Worm (Caenorhabditis elegans) whole organism, young adult: ENCODE data around the gene ZK1320.7.

ENCODE experiments used
- C17E4.6 ChIP-seq: fragments of 200-800 bp; sonication (Bioruptor generic); IDR thresholded peaks from 2 replicates; pipeline ENCODE4 v1.3.6; 2022; ENCODE audit warnings: missing genetic modification reagents, missing genetic modification characterization, missing compliant biosample characterization
- F49E8.2 ChIP-seq: sonication (generic microtip); optimal IDR thresholded peaks from 3 replicates; lab custom pipeline; 2017; ENCODE audit warnings: missing genetic modification characterization, mild to moderate bottlenecking, missing compliant biosample characterization, antibody characterized with exemption, moderate library complexity; ENCODE audit not compliant: insufficient read depth
- F55B11.4 ChIP-seq: sonication (generic microtip); optimal IDR thresholded peaks from 2 replicates; lab custom pipeline; 2016; ENCODE audit warnings: missing compliant biosample characterization, missing genetic modification characterization, borderline replicate concordance; ENCODE audit not compliant: insufficient read depth
- T07F8.4 ChIP-seq: sonication (generic microtip); optimal IDR thresholded peaks from 2 replicates; lab custom pipeline; 2016; ENCODE audit warnings: mild to moderate bottlenecking, missing genetic modification characterization, moderate library complexity, missing compliant biosample characterization
- T26A5.8 ChIP-seq: sonication (generic microtip); optimal IDR thresholded peaks from 2 replicates; lab custom pipeline; 2016; ENCODE audit warnings: missing genetic modification characterization, missing compliant biosample characterization
- Y56A3A.18 ChIP-seq: fragments of 200-800 bp; sonication (Bioruptor generic); IDR thresholded peaks from 2 replicates; pipeline ENCODE4 v1.3.6; 2022; ENCODE audit warnings: missing genetic modification reagents, missing genetic modification characterization, missing compliant biosample characterization
- Y67H2A.10 ChIP-seq: fragments of 200-800 bp; sonication (Bioruptor generic); conservative IDR thresholded peaks from 2 replicates; pipeline ENCODE4 v1.3.6; 2022; ENCODE audit warnings: missing genetic modification reagents, missing genetic modification characterization, missing compliant biosample characterization
- atf-7 ChIP-seq: sonication (generic microtip); optimal IDR thresholded peaks from 2 replicates; lab custom pipeline; 2017; ENCODE audit warnings: mild to moderate bottlenecking, missing genetic modification characterization, missing compliant biosample characterization
- athp-1 ChIP-seq: sonication (generic microtip); optimal IDR thresholded peaks from 2 replicates; lab custom pipeline; 2017; ENCODE audit warnings: mild to moderate bottlenecking, missing genetic modification characterization, missing compliant biosample characterization
- ceh-58 ChIP-seq: fragments of 200-800 bp; sonication (Bioruptor generic); IDR thresholded peaks from 2 replicates; pipeline ENCODE4 v1.3.6; 2022; ENCODE audit warnings: missing genetic modification characterization, missing compliant biosample characterization
- dox-1 ChIP-seq: fragments of 200-800 bp; sonication (Bioruptor generic); IDR thresholded peaks from 2 replicates; pipeline ENCODE4 v1.3.6; 2022; ENCODE audit warnings: missing genetic modification reagents, missing genetic modification characterization, missing compliant biosample characterization
- ets-4 ChIP-seq: fragments of 200-800 bp; sonication (Bioruptor generic); optimal IDR thresholded peaks from 2 replicates; lab custom pipeline; 2018; ENCODE audit warnings: mild to moderate bottlenecking, missing genetic modification characterization, missing compliant biosample characterization
- gei-17 ChIP-seq: fragments of 200-800 bp; sonication (Bioruptor generic); optimal IDR thresholded peaks from 2 replicates; lab custom pipeline; 2018; ENCODE audit warnings: mild to moderate bottlenecking, missing genetic modification characterization, missing compliant biosample characterization
- let-526 ChIP-seq: fragments of 200-800 bp; sonication (Bioruptor generic); IDR thresholded peaks from 2 replicates; pipeline ENCODE4 v1.3.6; 2022; ENCODE audit warnings: missing genetic modification reagents, missing genetic modification characterization, missing compliant biosample characterization
- let-607 ChIP-seq, 2 experiments: fragments of 200-800 bp in 1 of 2; sonication (Bioruptor generic) in 1 of 2; sonication (generic microtip) in 1 of 2; optimal IDR thresholded peaks; 2 replicates each; lab custom pipeline; 2016 to 2018; ENCODE audit warnings: mild to moderate bottlenecking in 2 of 2, missing compliant biosample characterization in 2 of 2, missing genetic modification characterization in 2 of 2, moderate library complexity in 2 of 2, missing genotype in 1 of 2
- lin-54 ChIP-seq: fragments of 200-800 bp; sonication (Bioruptor generic); optimal IDR thresholded peaks from 2 replicates; lab custom pipeline; 2018; ENCODE audit warnings: mild to moderate bottlenecking, missing genetic modification characterization, missing compliant biosample characterization
- lsy-27 ChIP-seq: sonication (generic microtip); optimal IDR thresholded peaks from 2 replicates; lab custom pipeline; 2017; ENCODE audit warnings: missing genetic modification characterization, mild to moderate bottlenecking, missing compliant biosample characterization, antibody characterized with exemption, missing genotype, borderline replicate concordance; ENCODE audit not compliant: insufficient read depth
- madf-6 ChIP-seq: fragments of 200-800 bp; sonication (Bioruptor generic); IDR thresholded peaks from 2 replicates; pipeline ENCODE4 v1.3.6; 2022; ENCODE audit warnings: missing genetic modification reagents, missing genetic modification characterization, missing compliant biosample characterization
- madf-8 ChIP-seq: fragments of 200-800 bp; sonication (Bioruptor generic); conservative IDR thresholded peaks from 2 replicates; pipeline ENCODE4 v1.3.6; 2022; ENCODE audit warnings: missing genetic modification reagents, missing genetic modification characterization, missing compliant biosample characterization
- nhr-120 ChIP-seq: fragments of 200-800 bp; sonication (Bioruptor generic); IDR thresholded peaks from 2 replicates; pipeline ENCODE4 v1.3.6; 2022; ENCODE audit warnings: missing genetic modification characterization, missing compliant biosample characterization
- nhr-27 ChIP-seq: fragments of 200-800 bp; sonication (Bioruptor generic); optimal IDR thresholded peaks from 2 replicates; lab custom pipeline; 2018; ENCODE audit warnings: mild to moderate bottlenecking, missing genetic modification characterization, moderate library complexity, missing compliant biosample characterization
- nhr-80 ChIP-seq: sonication (generic microtip); optimal IDR thresholded peaks from 2 replicates; lab custom pipeline; 2016; ENCODE audit warnings: missing genetic modification characterization, missing compliant biosample characterization
- nhr-90 ChIP-seq: sonication (generic microtip); optimal IDR thresholded peaks from 2 replicates; lab custom pipeline; 2016; ENCODE audit warnings: missing genotype, mild to moderate bottlenecking, missing genetic modification characterization, missing compliant biosample characterization
- rec-8 ChIP-seq, 2 experiments: sonication (generic microtip); optimal IDR thresholded peaks; 2 replicates each; lab custom pipeline; 2016; ENCODE audit warnings: mild to moderate bottlenecking in 2 of 2, missing genetic modification characterization in 2 of 2, missing genetic modification reagents in 2 of 2, missing genotype in 2 of 2, missing biosample characterization in 1 of 2, missing compliant biosample characterization in 1 of 2, moderate library complexity in 1 of 2
- repo-1 ChIP-seq: sonication (generic microtip); optimal IDR thresholded peaks from 2 replicates; lab custom pipeline; 2017; ENCODE audit warnings: mild to moderate bottlenecking, missing genetic modification characterization, missing compliant biosample characterization
- sdz-38 ChIP-seq: sonication (generic microtip); optimal IDR thresholded peaks from 2 replicates; lab custom pipeline; 2016; ENCODE audit warnings: missing genotype, missing genetic modification characterization, missing compliant biosample characterization
- sea-2 ChIP-seq: fragments of 200-800 bp; sonication (Bioruptor generic); IDR thresholded peaks from 2 replicates; pipeline ENCODE4 v1.3.6; 2022; ENCODE audit warnings: missing genetic modification characterization, missing compliant biosample characterization
- snpc-1.3 ChIP-seq: sonication (generic microtip); optimal IDR thresholded peaks from 2 replicates; lab custom pipeline; 2017; ENCODE audit warnings: missing genetic modification characterization, mild to moderate bottlenecking, missing compliant biosample characterization, antibody characterized with exemption, moderate library complexity, missing genotype, missing genetic modification reagents; ENCODE audit not compliant: insufficient read depth
- snpc-4 ChIP-seq, 5 experiments: fragments of 150-350 bp in 1 of 5; sonication (generic microtip) in 4 of 5; optimal IDR thresholded peaks; 2 replicates each; lab custom pipeline; 2014 to 2018; ENCODE audit warnings: missing genetic modification characterization in 5 of 5, missing biosample characterization in 3 of 5, antibody characterized with exemption in 2 of 5, mild to moderate bottlenecking in 2 of 5, missing compliant biosample characterization in 2 of 5, missing genotype in 2 of 5, moderate library complexity in 2 of 5, missing genetic modification reagents in 1 of 5
- somi-1 ChIP-seq: fragments of 200-800 bp; sonication (Bioruptor generic); optimal IDR thresholded peaks from 2 replicates; lab custom pipeline; 2018; ENCODE audit warnings: mild to moderate bottlenecking, missing genetic modification characterization, missing compliant biosample characterization
- sptf-2 ChIP-seq: fragments of 200-800 bp; sonication (Bioruptor generic); optimal IDR thresholded peaks from 2 replicates; lab custom pipeline; 2018; ENCODE audit warnings: mild to moderate bottlenecking, missing genetic modification characterization, missing compliant biosample characterization
- zfh-2 ChIP-seq: fragments of 200-800 bp; sonication (Bioruptor generic); conservative IDR thresholded peaks from 2 replicates; pipeline ENCODE4 v1.3.6; 2022; ENCODE audit warnings: missing genetic modification reagents, missing genetic modification characterization, missing compliant biosample characterization

ZK1320.7 gene

DNA sequence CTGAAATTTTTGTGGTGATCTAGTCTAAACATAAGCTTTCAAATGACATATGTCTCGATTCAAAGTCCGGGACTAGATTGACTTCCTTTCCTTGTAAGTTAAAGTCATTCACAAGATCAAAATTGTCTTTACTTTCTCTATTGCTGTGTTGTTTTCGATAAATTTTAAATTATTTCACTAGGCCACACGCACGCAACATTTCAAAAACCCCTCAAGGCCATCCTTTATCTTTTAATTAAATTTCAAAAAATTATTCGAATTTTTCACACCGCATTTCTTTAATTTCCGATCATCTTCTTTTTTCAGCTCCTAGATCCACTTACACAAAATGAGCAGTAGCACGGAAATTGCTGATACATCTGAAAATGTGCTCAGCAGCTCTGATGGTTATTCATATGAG is 35.1 kb upstream of the ZK1320.7 start, which contains the start of gene ZK1307.7:
TSS of gene ZK1307.7 (plus strand) at position 301 of the 400 bp plus-strand sequence.
- TF ChIP-seq ets-4 (GFP tag; lab: Kevin White, UChicago): no peak
- TF ChIP-seq zfh-2: no peak
- TF ChIP-seq T26A5.8 (tag; lab: Kevin White, UChicago): no peak
- no peak for TF ChIP-seq dox-1 (GFP tag; lab: Robert Waterston, UW)
- no peak for TF ChIP-seq Y67H2A.10
- TF ChIP-seq sdz-38 (tag; lab: Kevin White, UChicago): no peak
- TF ChIP-seq ceh-58 (GFP tag; lab: Robert Waterston, UW): no peak
- no peak for TF ChIP-seq somi-1 (GFP tag; lab: Kevin White, UChicago)
- no peak for TF ChIP-seq sea-2 (GFP tag; lab: Robert Waterston, UW)
- no peak for TF ChIP-seq athp-1 (tag; lab: Kevin White, UChicago)
- no peak for TF ChIP-seq nhr-120 (GFP tag; lab: Robert Waterston, UW)
- no peak for TF ChIP-seq let-526 (GFP tag; lab: Robert Waterston, UW)
- no peak for TF ChIP-seq lsy-27 (tag; lab: Kevin White, UChicago)
- no peak for TF ChIP-seq atf-7
- no peak for TF ChIP-seq madf-8
- TF ChIP-seq F55B11.4 (tag; lab: Kevin White, UChicago): no peak

DNA sequence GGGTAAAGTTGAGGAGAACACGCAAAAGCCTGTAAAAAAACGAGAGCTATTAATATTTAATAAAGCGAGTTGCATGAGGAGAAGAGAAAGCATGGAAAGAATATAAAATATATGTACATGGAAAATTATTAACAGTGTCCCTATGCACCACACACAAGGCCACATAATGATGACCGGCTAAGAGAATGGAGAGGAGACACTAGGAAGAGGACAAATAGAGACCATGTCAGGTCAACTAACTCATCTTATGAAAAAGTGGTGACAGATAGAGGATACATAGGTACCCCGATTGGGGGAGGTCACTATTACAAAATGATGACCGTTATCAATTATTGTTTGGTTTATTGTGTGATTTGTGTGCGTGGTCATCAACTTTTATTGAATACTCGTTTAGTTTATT is 27.0 kb upstream of the ZK1320.7 start, which contains the start of gene fzr-1:
TSS of gene fzr-1 (minus strand) at position 29 of the 400 bp plus-strand sequence.
- TF ChIP-seq zfh-2: no peak
- TF ChIP-seq rec-8 (tag; optimal IDR thresholded peaks at IDR 0.05; lab: Kevin White, UChicago): no peak
- TF ChIP-seq C17E4.6 (GFP tag; lab: Robert Waterston, UW): no peak
- no peak for TF ChIP-seq let-607 (tag; optimal IDR thresholded peaks at IDR 0.05; lab: Kevin White, UChicago)
- TF ChIP-seq T07F8.4: no peak
- TF ChIP-seq gei-17: no peak
- no peak for TF ChIP-seq nhr-120 (GFP tag; lab: Robert Waterston, UW)
- no peak for TF ChIP-seq somi-1 (GFP tag; lab: Kevin White, UChicago)
- no peak for TF ChIP-seq nhr-90 (tag; lab: Kevin White, UChicago)
- no peak for TF ChIP-seq nhr-27 (tag; lab: Kevin White, UChicago)
- TF ChIP-seq, all 124 proteins: peak for 0

DNA sequence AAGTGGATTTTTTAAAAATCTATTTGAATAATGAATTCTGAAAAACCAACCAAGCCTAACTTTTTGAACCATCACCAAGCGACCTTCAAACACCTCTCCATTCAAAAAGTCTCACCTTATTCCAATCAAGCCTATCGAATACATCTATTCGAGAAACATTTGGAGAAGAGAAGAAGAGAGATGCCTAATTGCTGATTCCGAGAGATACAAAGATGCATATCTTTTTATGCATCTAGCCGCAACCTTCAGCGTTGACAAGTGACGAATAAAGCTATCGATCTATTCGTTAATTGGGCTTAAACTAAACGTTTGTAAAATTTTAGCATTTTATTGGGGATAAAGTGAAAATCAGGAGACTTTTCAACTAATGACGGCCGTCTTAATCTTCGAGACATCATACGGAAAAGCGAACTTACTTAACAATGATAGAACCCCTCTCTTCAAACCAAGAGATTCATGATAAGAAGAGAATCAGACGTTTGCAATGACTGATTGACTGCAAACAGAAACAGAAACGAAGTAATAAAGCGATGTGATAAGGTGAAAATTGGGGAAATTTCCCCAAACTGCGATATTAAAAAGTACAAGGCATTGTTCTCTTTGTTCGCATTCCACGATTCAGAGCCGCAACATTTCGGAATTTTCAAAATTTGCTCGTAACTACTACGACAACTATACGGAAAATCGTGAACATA is 26.3 kb upstream of the ZK1320.7 start:
- TF ChIP-seq snpc-4 (GFP tag; optimal IDR thresholded peaks at IDR 0.05; lab: Kevin White, UChicago): no peak
- no peak for TF ChIP-seq snpc-4 (tag; optimal IDR thresholded peaks at IDR 0.05; lab: Kevin White, UChicago)
- TF ChIP-seq lin-54 (GFP tag; lab: Kevin White, UChicago): no peak
- TF ChIP-seq Y56A3A.18 (GFP tag; lab: Robert Waterston, UW): no peak
- TF ChIP-seq repo-1 (tag; lab: Kevin White, UChicago): no peak
- TF ChIP-seq F49E8.2 (tag; lab: Kevin White, UChicago): no peak
- 0 out of 2 replicates have a peak, but pooled peaks have one; percentile 31 for TF ChIP-seq madf-6 (GFP tag; lab: Robert Waterston, UW)
- no peak for TF ChIP-seq zfh-2
- no peak for TF ChIP-seq sptf-2 (GFP tag; lab: Kevin White, UChicago)
- TF ChIP-seq snpc-1.3 (tag; lab: Kevin White, UChicago): no peak
- TF ChIP-seq nhr-80: peak; percentile 50
